Worm (Caenorhabditis elegans) whole organism, late embryonic: Measurements from ENCODE around the gene unc-70.

Experiments used
- C08G9.2 ChIP-seq: sonication (generic microtip); optimal IDR thresholded peaks from 2 replicates; lab custom pipeline; 2016; ENCODE audit warnings: mild to moderate bottlenecking, missing genetic modification characterization, moderate library complexity, missing compliant biosample characterization
- C38D4.7 ChIP-seq: fragments of 200-800 bp; sonication (Bioruptor generic); optimal IDR thresholded peaks from 2 replicates; lab custom pipeline; 2018; ENCODE audit warnings: mild to moderate bottlenecking, missing genetic modification characterization, moderate library complexity, missing compliant biosample characterization
- F13H6.1 ChIP-seq: sonication (generic microtip); optimal IDR thresholded peaks from 2 replicates; lab custom pipeline; 2016; ENCODE audit warnings: missing genetic modification characterization, missing compliant biosample characterization
- K09A11.1 ChIP-seq: sonication (generic microtip); optimal IDR thresholded peaks from 2 replicates; lab custom pipeline; 2017; ENCODE audit warnings: antibody characterized with exemption, mild to moderate bottlenecking, missing genetic modification characterization, missing compliant biosample characterization; ENCODE audit not compliant: insufficient read depth
- T23F11.4 ChIP-seq: fragments of 200-800 bp; sonication (Bioruptor generic); optimal IDR thresholded peaks from 2 replicates; lab custom pipeline; 2018; ENCODE audit warnings: mild to moderate bottlenecking, missing genetic modification characterization, missing compliant biosample characterization
- ceh-19 ChIP-seq: fragments of 200-800 bp; sonication (Bioruptor generic); optimal IDR thresholded peaks from 2 replicates; lab custom pipeline; 2018; ENCODE audit warnings: mild to moderate bottlenecking, missing genetic modification characterization, missing compliant biosample characterization
- ceh-2 ChIP-seq: sonication (generic microtip); optimal IDR thresholded peaks from 2 replicates; lab custom pipeline; 2016; ENCODE audit warnings: missing genotype, missing genetic modification characterization, missing compliant biosample characterization
- ceh-22 ChIP-seq: sonication (generic microtip); optimal IDR thresholded peaks from 2 replicates; lab custom pipeline; 2017; ENCODE audit warnings: missing biosample characterization, missing genetic modification characterization
- ceh-24 ChIP-seq: sonication (generic microtip); optimal IDR thresholded peaks from 2 replicates; lab custom pipeline; 2016; ENCODE audit warnings: mild to moderate bottlenecking, missing genetic modification characterization, missing compliant biosample characterization
- ceh-30 ChIP-seq: fragments of 150-350 bp; optimal IDR thresholded peaks from 2 replicates; lab custom pipeline; 2014; ENCODE audit warnings: missing biosample characterization, missing genetic modification characterization
- ceh-31 ChIP-seq: sonication (generic microtip); optimal IDR thresholded peaks from 2 replicates; lab custom pipeline; 2016; ENCODE audit warnings: missing genetic modification characterization, missing compliant biosample characterization
- ceh-9 ChIP-seq: sonication (generic microtip); optimal IDR thresholded peaks from 2 replicates; lab custom pipeline; 2016; ENCODE audit warnings: mild to moderate bottlenecking, missing genetic modification characterization, inconsistent platforms, missing compliant biosample characterization
- che-1 ChIP-seq: sonication (generic microtip); optimal IDR thresholded peaks from 2 replicates; lab custom pipeline; 2016; ENCODE audit warnings: mild to moderate bottlenecking, missing genetic modification characterization, missing compliant biosample characterization
- elt-2 ChIP-seq: sonication (generic microtip); optimal IDR thresholded peaks from 2 replicates; lab custom pipeline; 2016; ENCODE audit warnings: missing genetic modification reagents, missing genetic modification characterization, missing compliant biosample characterization
- eyg-1 ChIP-seq: sonication (generic microtip); optimal IDR thresholded peaks from 2 replicates; lab custom pipeline; 2016; ENCODE audit warnings: missing genotype, missing genetic modification characterization, missing compliant biosample characterization
- fkh-6 ChIP-seq: sonication (generic microtip); optimal IDR thresholded peaks from 2 replicates; lab custom pipeline; 2016; ENCODE audit warnings: missing genetic modification characterization, missing compliant biosample characterization
- hlh-13 ChIP-seq: fragments of 200-800 bp; sonication (Bioruptor generic); optimal IDR thresholded peaks from 2 replicates; lab custom pipeline; 2018; ENCODE audit warnings: mild to moderate bottlenecking, missing genetic modification characterization, missing compliant biosample characterization
- hlh-8 ChIP-seq: sonication (generic microtip); optimal IDR thresholded peaks from 2 replicates; lab custom pipeline; 2016; ENCODE audit warnings: missing genotype, missing genetic modification characterization, missing compliant biosample characterization
- lim-6 ChIP-seq: sonication (generic microtip); optimal IDR thresholded peaks from 2 replicates; lab custom pipeline; 2016; ENCODE audit warnings: missing genetic modification characterization, missing compliant biosample characterization
- mec-3 ChIP-seq: sonication (generic microtip); optimal IDR thresholded peaks from 2 replicates; lab custom pipeline; 2016; ENCODE audit warnings: borderline replicate concordance, missing genetic modification characterization, missing compliant biosample characterization
- nfya-1 ChIP-seq: sonication (generic microtip); optimal IDR thresholded peaks from 2 replicates; lab custom pipeline; 2017; ENCODE audit warnings: missing genetic modification characterization, mild to moderate bottlenecking, missing compliant biosample characterization, antibody characterized with exemption, moderate library complexity
- nhr-11 ChIP-seq: fragments of 150-350 bp; optimal IDR thresholded peaks from 2 replicates; lab custom pipeline; 2014; ENCODE audit warnings: missing biosample characterization, missing genetic modification characterization
- odd-2 ChIP-seq: sonication (generic microtip); optimal IDR thresholded peaks from 2 replicates; lab custom pipeline; 2017; ENCODE audit warnings: antibody characterized with exemption, mild to moderate bottlenecking, missing genetic modification characterization, missing compliant biosample characterization
- pag-3 ChIP-seq: sonication (generic microtip); optimal IDR thresholded peaks from 2 replicates; lab custom pipeline; 2016; ENCODE audit warnings: missing compliant biosample characterization, missing genetic modification characterization, borderline replicate concordance
- pat-9 ChIP-seq: fragments of 200-800 bp; sonication (Bioruptor generic); optimal IDR thresholded peaks from 2 replicates; lab custom pipeline; 2018; ENCODE audit warnings: mild to moderate bottlenecking, missing genetic modification characterization, moderate library complexity, missing compliant biosample characterization
- pax-1 ChIP-seq: fragments of 150-350 bp; optimal IDR thresholded peaks from 2 replicates; lab custom pipeline; 2014; ENCODE audit warnings: missing biosample characterization, missing genetic modification characterization
- pqm-1 ChIP-seq: sonication (generic microtip); optimal IDR thresholded peaks from 2 replicates; lab custom pipeline; 2016; ENCODE audit warnings: missing genetic modification characterization, missing compliant biosample characterization
- pros-1 ChIP-seq: fragments of 150-350 bp; optimal IDR thresholded peaks from 2 replicates; lab custom pipeline; 2014; ENCODE audit warnings: missing biosample characterization, missing genetic modification reagents, missing genetic modification characterization
- sdc-2 ChIP-seq: sonication (generic microtip); optimal IDR thresholded peaks from 2 replicates; lab custom pipeline; 2016; ENCODE audit warnings: missing genotype, missing genetic modification characterization, missing compliant biosample characterization
- tbx-2 ChIP-seq: sonication (generic microtip); optimal IDR thresholded peaks from 2 replicates; lab custom pipeline; 2016; ENCODE audit warnings: missing genetic modification characterization, missing compliant biosample characterization
- tbx-7 ChIP-seq: sonication (generic microtip); optimal IDR thresholded peaks from 2 replicates; lab custom pipeline; 2016; ENCODE audit warnings: missing genotype, missing genetic modification characterization, missing compliant biosample characterization
- ttx-3 ChIP-seq: sonication (generic microtip); optimal IDR thresholded peaks from 2 replicates; lab custom pipeline; 2016; ENCODE audit warnings: missing genetic modification reagents, missing genetic modification characterization, missing compliant biosample characterization
- unc-3 ChIP-seq, 2 experiments: fragments of 200-800 bp in 1 of 2; sonication (Bioruptor generic) in 1 of 2; sonication (generic microtip) in 1 of 2; conservative IDR thresholded peaks in 1 of 2; optimal IDR thresholded peaks in 1 of 2; 2 replicates each; pipeline versions ENCODE4 v1.3.6 to Lab custom; 2016 to 2022; ENCODE audit warnings: missing compliant biosample characterization in 2 of 2, missing genetic modification characterization in 2 of 2, missing genetic modification reagents in 1 of 2
- unc-42 ChIP-seq: sonication (generic microtip); optimal IDR thresholded peaks from 2 replicates; lab custom pipeline; 2016; ENCODE audit warnings: missing genotype, missing genetic modification characterization, missing compliant biosample characterization
- unc-86 ChIP-seq: sonication (generic microtip); optimal IDR thresholded peaks from 2 replicates; lab custom pipeline; 2016; ENCODE audit warnings: missing genetic modification characterization, missing compliant biosample characterization

Gene unc-70

ce11 chrV:6894778-6895177 is 13.6 kb downstream of the unc-70 start, which contains the start of gene K11C4.2:
Gene K11C4.2 (plus strand): TSS chrV:6895078.
- TF ChIP-seq pros-1 (no peak), hlh-13 (GFP tag; lab: Kevin White, UChicago) (no peak), tbx-7 (tag; lab: Kevin White, UChicago) (no peak), ceh-24 (tag; lab: Kevin White, UChicago) (no peak), unc-86 (tag; lab: Kevin White, UChicago) (no peak), elt-2 (tag; lab: Kevin White, UChicago) (no peak), hlh-8 (tag; lab: Kevin White, UChicago) (no peak), ceh-30 (tag; lab: Kevin White, UChicago) (no peak), C38D4.7 (GFP tag; lab: Kevin White, UChicago) (no peak), tbx-2 (tag; lab: Kevin White, UChicago) (no peak), ceh-19 (GFP tag; lab: Kevin White, UChicago) (no peak), K09A11.1 (tag; lab: Kevin White, UChicago) (no peak), C08G9.2 (tag; lab: Kevin White, UChicago) (no peak), ttx-3 (tag; lab: Kevin White, UChicago) (no peak), pat-9 (tag; lab: Kevin White, UChicago) (no peak), mec-3 (tag; lab: Kevin White, UChicago) (no peak), ceh-31 (no peak)
- TF ChIP-seq, all 69 proteins: peak for 0

- no peak for TF ChIP-seq odd-2
- no peak for TF ChIP-seq che-1 (tag; lab: Kevin White, UChicago)
- TF ChIP-seq pax-1 (tag; lab: Kevin White, UChicago): no peak
- no peak for TF ChIP-seq ceh-22
- no peak for TF ChIP-seq ceh-24 (tag; lab: Kevin White, UChicago)
- TF ChIP-seq hlh-8 (tag; lab: Kevin White, UChicago): no peak
- no peak for TF ChIP-seq pqm-1 (tag; lab: Kevin White, UChicago)
- no peak for TF ChIP-seq ceh-9 (tag; lab: Kevin White, UChicago)
- TF ChIP-seq tbx-7 (tag; lab: Kevin White, UChicago): no peak
- no peak for TF ChIP-seq lim-6 (tag; lab: Kevin White, UChicago)
- TF ChIP-seq unc-42: no peak
Measured at ce11 chrV:6896700-6897099, 15.6 kb downstream of the unc-70 start, which contains the start of gene K11C4.1. Gene K11C4.1 (plus strand): TSS chrV:6897000.

- TF ChIP-seq ceh-31 (no peak), ceh-2 (tag; lab: Kevin White, UChicago) (peak; percentile 1), elt-2 (tag; lab: Kevin White, UChicago) (peak; percentile 65)
Measured at ce11 chrV:6900173-6900638, 19.1 kb downstream of the unc-70 start, which contains the start of gene odc-1. Gene odc-1 (minus strand): TSS chrV:6900223.

- TF ChIP-seq nhr-11 (no peak), che-1 (tag; lab: Kevin White, UChicago) (no peak), F13H6.1 (tag; lab: Kevin White, UChicago) (no peak), ceh-24 (tag; lab: Kevin White, UChicago) (no peak), fkh-6 (tag; lab: Kevin White, UChicago) (no peak), nfya-1 (tag; lab: Kevin White, UChicago) (no peak), unc-3 (GFP tag; conservative IDR thresholded peaks at IDR 0.05; lab: Robert Waterston, UW) (no peak), unc-3 (tag; optimal IDR thresholded peaks at IDR 0.05; lab: Kevin White, UChicago) (no peak), pag-3 (no peak), eyg-1 (tag; lab: Kevin White, UChicago) (no peak), sdc-2 (tag; lab: Kevin White, UChicago) (no peak), T23F11.4 (GFP tag; lab: Kevin White, UChicago) (no peak), ceh-2 (tag; lab: Kevin White, UChicago) (no peak)
Measured at ce11 chrV:6900814-6901592, 19.9 kb downstream of the unc-70 start.
